Worm (Caenorhabditis elegans): ENCODE data around the gene C06H2.2.

C06H2.2 gene

ce11 chrV:11124922-11125321 lies at the start of gene C06H2.2:
C06H2.2 (plus strand) TSS chrV:11125222.
- no peak for TF ChIP-seq sem-2 (GFP tag; optimal IDR thresholded peaks at IDR 0.05)

- no peak for TF ChIP-seq flh-1 (GFP tag; optimal IDR thresholded peaks at IDR 0.05)
- TF ChIP-seq nhr-76 (tag; optimal IDR thresholded peaks at IDR 0.05), result no peak
- no peak for TF ChIP-seq ceh-43 (GFP tag; optimal IDR thresholded peaks at IDR 0.05)
- no peak for TF ChIP-seq snpc-4 (tag; optimal IDR thresholded peaks at IDR 0.05)
- TF ChIP-seq unc-62 (GFP tag; optimal IDR thresholded peaks at IDR 0.05), result no peak
- no peak for TF ChIP-seq mls-2 (tag; optimal IDR thresholded peaks at IDR 0.05)
- TF ChIP-seq nhr-2 (tag; optimal IDR thresholded peaks at IDR 0.05), result no peak
Measured at ce11 chrV:11076028-11076402, 49.0 kb upstream of the C06H2.2 start.

ce11 chrV:11076403-11076802 lies 48.6 kb upstream of the C06H2.2 start:
- TF ChIP-seq tbx-8 (GFP tag; optimal IDR thresholded peaks at IDR 0.05), result no peak
- no peak for TF ChIP-seq ces-1 (GFP tag; optimal IDR thresholded peaks at IDR 0.05)
- no peak for TF ChIP-seq snpc-4 (tag; optimal IDR thresholded peaks at IDR 0.05)
- TF ChIP-seq elt-1 (tag; optimal IDR thresholded peaks at IDR 0.05; ENCODE audit: borderline replicate concordance, insufficient read depth), result peak; percentile 92

ce11 chrV:11078104-11078724 lies 46.8 kb upstream of the C06H2.2 start, which contains the start of gene act-2:
act-2 (minus strand) TSS chrV:11078154.
- TF ChIP-seq cnd-1 (tag; optimal IDR thresholded peaks at IDR 0.05), result peak; percentile 49
- peak; percentile 67 for TF ChIP-seq lin-13 (tag; optimal IDR thresholded peaks at IDR 0.05)
- TF ChIP-seq pha-4 (tag; optimal IDR thresholded peaks at IDR 0.05), result peak; percentile 76
- TF ChIP-seq nhr-76 (tag; optimal IDR thresholded peaks at IDR 0.05), result no peak
- TF ChIP-seq ham-2 (GFP tag; optimal IDR thresholded peaks at IDR 0.05), result no peak
- TF ChIP-seq ces-1 (GFP tag; optimal IDR thresholded peaks at IDR 0.05), result peak; percentile 69
- TF ChIP-seq mep-1 (tag; optimal IDR thresholded peaks at IDR 0.05), result peak; percentile 79
- TF ChIP-seq nhr-237 (tag; optimal IDR thresholded peaks at IDR 0.05), result peak; percentile 19
- TF ChIP-seq ceh-39 (tag; optimal IDR thresholded peaks at IDR 0.05), result peak; percentile 74
- TF ChIP-seq unc-120 (tag; optimal IDR thresholded peaks at IDR 0.05; ENCODE audit: poor library complexity, severe bottlenecking), result peak; percentile 46
- no peak for TF ChIP-seq zip-8 (tag; optimal IDR thresholded peaks at IDR 0.05)
- TF ChIP-seq lsy-2 (tag; optimal IDR thresholded peaks at IDR 0.05), result peak; percentile 64
- TF ChIP-seq elt-1 (tag; optimal IDR thresholded peaks at IDR 0.05; ENCODE audit: borderline replicate concordance, insufficient read depth), result no peak

ce11 chrV:11078874-11079273 lies 46.1 kb upstream of the C06H2.2 start:
- TF ChIP-seq ceh-83 (GFP tag; optimal IDR thresholded peaks at IDR 0.05) (no peak), blmp-1 (tag; optimal IDR thresholded peaks at IDR 0.05) (no peak), nhr-2 (tag; optimal IDR thresholded peaks at IDR 0.05) (no peak), ces-1 (GFP tag; optimal IDR thresholded peaks at IDR 0.05) (no peak), drap-1 (GFP tag; optimal IDR thresholded peaks at IDR 0.05) (no peak), ztf-11 (tag; optimal IDR thresholded peaks at IDR 0.05) (no peak), mab-5 (tag; optimal IDR thresholded peaks at IDR 0.05) (no peak), hlh-1 (tag; optimal IDR thresholded peaks at IDR 0.05) (no peak), lin-32 (GFP tag; optimal IDR thresholded peaks at IDR 0.05) (no peak), flh-1 (GFP tag; optimal IDR thresholded peaks at IDR 0.05) (no peak), nhr-76 (tag; optimal IDR thresholded peaks at IDR 0.05) (no peak), ceh-43 (GFP tag; optimal IDR thresholded peaks at IDR 0.05) (no peak), M03D4.4 (tag; optimal IDR thresholded peaks at IDR 0.05) (no peak), nhr-12 (tag; optimal IDR thresholded peaks at IDR 0.05) (no peak), tbx-8 (GFP tag; optimal IDR thresholded peaks at IDR 0.05) (no peak)
